Worm (Caenorhabditis elegans) whole organism, early embryonic: Measurements from ENCODE around the gene col-85.

ENCODE experiments used
- aly-1 ChIP-seq: sonication (generic microtip); optimal IDR thresholded peaks from 2 replicates; lab custom pipeline; 2016; ENCODE audit warnings: missing genetic modification characterization, missing compliant biosample characterization
- ama-1 ChIP-seq: fragments of 150-350 bp; optimal IDR thresholded peaks from 2 replicates; lab custom pipeline; 2014
- ceh-13 ChIP-seq: fragments of 200-800 bp; sonication (Bioruptor generic); optimal IDR thresholded peaks from 2 replicates; lab custom pipeline; 2018; ENCODE audit warnings: mild to moderate bottlenecking, missing genetic modification characterization, missing compliant biosample characterization
- ceh-36 ChIP-seq: sonication (generic microtip); optimal IDR thresholded peaks from 2 replicates; lab custom pipeline; 2016; ENCODE audit warnings: missing genetic modification characterization, inconsistent platforms, missing compliant biosample characterization
- hnd-1 ChIP-seq: sonication (generic microtip); optimal IDR thresholded peaks from 2 replicates; lab custom pipeline; 2016; ENCODE audit warnings: missing genetic modification characterization, missing compliant biosample characterization
- pes-1 ChIP-seq: fragments of 200-800 bp; sonication (Bioruptor generic); IDR thresholded peaks from 2 replicates; pipeline ENCODE4 v1.3.6; 2022; ENCODE audit warnings: missing genetic modification reagents, missing genetic modification characterization, missing compliant biosample characterization
- scrt-1 ChIP-seq: fragments of 200-800 bp; sonication (Bioruptor generic); IDR thresholded peaks from 2 replicates; pipeline ENCODE4 v1.3.6; 2022; ENCODE audit warnings: missing genetic modification characterization, missing compliant biosample characterization
- sea-1 ChIP-seq: fragments of 200-800 bp; sonication (Bioruptor generic); conservative IDR thresholded peaks from 2 replicates; pipeline ENCODE4 v1.3.6; 2022; ENCODE audit warnings: missing genetic modification characterization, missing compliant biosample characterization
- tbx-11 ChIP-seq: fragments of 200-800 bp; sonication (Bioruptor generic); IDR thresholded peaks from 2 replicates; pipeline ENCODE4 v1.3.6; 2022; ENCODE audit warnings: missing genetic modification characterization, missing compliant biosample characterization
- tbx-37 ChIP-seq: fragments of 200-800 bp; sonication (Bioruptor generic); conservative IDR thresholded peaks from 2 replicates; pipeline ENCODE4 v1.3.6; 2022; ENCODE audit warnings: missing genetic modification reagents, missing genetic modification characterization, missing compliant biosample characterization
- tra-4 ChIP-seq: sonication (generic microtip); optimal IDR thresholded peaks from 2 replicates; lab custom pipeline; 2017; ENCODE audit warnings: missing genetic modification characterization, missing compliant biosample characterization

- TF ChIP-seq ama-1 (lab: Kevin White, UChicago) (no peak), hnd-1 (tag; lab: Kevin White, UChicago) (no peak), tra-4 (tag; lab: Kevin White, UChicago) (no peak), pes-1 (GFP tag; lab: Robert Waterston, UW) (no peak), tbx-11 (no peak), aly-1 (tag; lab: Kevin White, UChicago) (no peak), scrt-1 (GFP tag; lab: Robert Waterston, UW) (no peak), ceh-13 (GFP tag; lab: Kevin White, UChicago) (no peak), tbx-37 (GFP tag; lab: Robert Waterston, UW) (no peak), sea-1 (GFP tag; lab: Robert Waterston, UW) (no peak), ceh-36 (tag; lab: Kevin White, UChicago) (no peak)
Observed at ce11 chrII:12481645-12482044, 13.2 kb downstream of the col-85 start.
